Worm (Caenorhabditis elegans): ENCODE data around the gene ZK287.9.

Gene ZK287.9

ce11 chrV:9679166-9679565 lies at the start of gene ZK287.9:
Gene ZK287.9 (plus strand): TSS chrV:9679357.
- TF ChIP-seq ztf-29 (GFP tag; IDR thresholded peaks at IDR 0.05) (no peak), flt-1 (GFP tag; IDR thresholded peaks at IDR 0.05) (no peak), T22C8.4 (GFP tag; IDR thresholded peaks at IDR 0.05) (no peak), ref-1 (GFP tag; conservative IDR thresholded peaks at IDR 0.05) (no peak), tab-1 (GFP tag; IDR thresholded peaks at IDR 0.05) (no peak), med-1 (GFP tag; optimal IDR thresholded peaks at IDR 0.05; ENCODE audit: insufficient read depth) (no peak), klf-2 (GFP tag; conservative IDR thresholded peaks at IDR 0.05) (no peak), ztf-23 (GFP tag; IDR thresholded peaks at IDR 0.05) (no peak), cog-1 (tag; optimal IDR thresholded peaks at IDR 0.05) (no peak)

ce11 chrV:9629643-9630042 lies 49.5 kb upstream of the ZK287.9 start, which contains the start of gene col-146:
Gene col-146 (plus strand): TSS chrV:9629943.
- no peak for TF ChIP-seq ztf-29 (GFP tag; IDR thresholded peaks at IDR 0.05)
- TF ChIP-seq cog-1 (tag; optimal IDR thresholded peaks at IDR 0.05), result no peak
- TF ChIP-seq tab-1 (GFP tag; IDR thresholded peaks at IDR 0.05), result no peak
- no peak for TF ChIP-seq klf-2 (GFP tag; conservative IDR thresholded peaks at IDR 0.05)
- no peak for TF ChIP-seq T22C8.4 (GFP tag; IDR thresholded peaks at IDR 0.05)
- TF ChIP-seq med-1 (GFP tag; optimal IDR thresholded peaks at IDR 0.05; ENCODE audit: insufficient read depth), result no peak
- no peak for TF ChIP-seq flt-1 (GFP tag; IDR thresholded peaks at IDR 0.05)
- TF ChIP-seq ztf-23 (GFP tag; IDR thresholded peaks at IDR 0.05), result no peak
- no peak for TF ChIP-seq ref-1 (GFP tag; conservative IDR thresholded peaks at IDR 0.05)

DNA sequence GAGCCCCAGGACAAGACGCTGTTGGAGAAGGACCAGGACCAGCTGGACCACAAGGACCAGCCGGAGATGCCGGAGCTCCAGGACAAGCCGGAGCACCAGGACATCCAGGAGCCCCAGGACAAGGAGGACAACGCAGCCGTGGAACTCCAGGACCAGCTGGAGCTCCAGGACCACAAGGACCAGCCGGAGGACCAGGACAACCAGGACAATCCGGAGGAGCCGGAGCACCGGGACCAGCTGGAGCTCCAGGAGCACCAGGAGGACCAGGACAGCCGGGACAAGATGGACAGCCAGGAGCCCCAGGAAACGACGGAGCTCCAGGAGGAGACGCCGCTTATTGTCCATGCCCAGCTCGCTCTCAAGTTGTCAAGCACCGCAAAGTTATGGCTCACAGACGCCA lies 48.6 kb upstream of the ZK287.9 start:
- TF ChIP-seq ztf-23 (GFP tag; IDR thresholded peaks at IDR 0.05) (no peak), cog-1 (tag; optimal IDR thresholded peaks at IDR 0.05) (no peak), ztf-29 (GFP tag; IDR thresholded peaks at IDR 0.05) (no peak), ref-1 (GFP tag; conservative IDR thresholded peaks at IDR 0.05) (no peak), flt-1 (GFP tag; IDR thresholded peaks at IDR 0.05) (no peak), T22C8.4 (GFP tag; IDR thresholded peaks at IDR 0.05) (no peak), tab-1 (GFP tag; IDR thresholded peaks at IDR 0.05) (no peak), med-1 (GFP tag; optimal IDR thresholded peaks at IDR 0.05; ENCODE audit: insufficient read depth) (no peak)

ce11 chrV:9630944-9631343 lies 48.2 kb upstream of the ZK287.9 start, which contains the start of gene T06E4.5:
Gene T06E4.5 (plus strand): TSS chrV:9631244.
- TF ChIP-seq med-1 (GFP tag; optimal IDR thresholded peaks at IDR 0.05; ENCODE audit: insufficient read depth), result no peak
- TF ChIP-seq tab-1 (GFP tag; IDR thresholded peaks at IDR 0.05), result no peak
- TF ChIP-seq klf-2 (GFP tag; conservative IDR thresholded peaks at IDR 0.05), result no peak
- no peak for TF ChIP-seq flt-1 (GFP tag; IDR thresholded peaks at IDR 0.05)
- no peak for TF ChIP-seq ztf-23 (GFP tag; IDR thresholded peaks at IDR 0.05)
- no peak for TF ChIP-seq ztf-29 (GFP tag; IDR thresholded peaks at IDR 0.05)
- no peak for TF ChIP-seq T22C8.4 (GFP tag; IDR thresholded peaks at IDR 0.05)
- no peak for TF ChIP-seq cog-1 (tag; optimal IDR thresholded peaks at IDR 0.05)
- TF ChIP-seq ref-1 (GFP tag; conservative IDR thresholded peaks at IDR 0.05), result no peak

DNA sequence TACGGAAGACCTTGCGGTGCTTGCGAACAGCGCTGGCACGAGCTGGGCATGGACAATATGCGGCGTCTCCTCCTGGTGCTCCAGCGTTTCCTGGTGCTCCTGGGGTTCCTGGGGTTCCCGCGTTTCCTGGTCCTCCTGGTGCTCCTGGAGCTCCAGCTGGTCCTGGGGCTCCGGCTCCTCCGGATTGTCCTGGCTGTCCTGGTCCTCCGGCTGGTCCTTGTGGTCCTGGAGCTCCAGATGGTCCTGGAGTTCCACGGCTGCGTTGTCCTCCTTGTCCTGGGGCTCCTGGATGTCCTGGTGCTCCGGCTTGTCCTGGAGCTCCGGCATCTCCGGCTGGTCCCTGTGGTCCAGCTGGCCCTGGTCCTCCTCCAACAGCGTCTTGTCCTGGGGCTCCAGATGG lies 46.8 kb upstream of the ZK287.9 start:
- TF ChIP-seq ztf-29 (GFP tag; IDR thresholded peaks at IDR 0.05) (no peak), cog-1 (tag; optimal IDR thresholded peaks at IDR 0.05) (no peak), ztf-23 (GFP tag; IDR thresholded peaks at IDR 0.05) (no peak), med-1 (GFP tag; optimal IDR thresholded peaks at IDR 0.05; ENCODE audit: insufficient read depth) (no peak), tab-1 (GFP tag; IDR thresholded peaks at IDR 0.05) (no peak), T22C8.4 (GFP tag; IDR thresholded peaks at IDR 0.05) (no peak), ref-1 (GFP tag; conservative IDR thresholded peaks at IDR 0.05) (no peak), klf-2 (GFP tag; conservative IDR thresholded peaks at IDR 0.05) (no peak), flt-1 (GFP tag; IDR thresholded peaks at IDR 0.05) (no peak)

DNA sequence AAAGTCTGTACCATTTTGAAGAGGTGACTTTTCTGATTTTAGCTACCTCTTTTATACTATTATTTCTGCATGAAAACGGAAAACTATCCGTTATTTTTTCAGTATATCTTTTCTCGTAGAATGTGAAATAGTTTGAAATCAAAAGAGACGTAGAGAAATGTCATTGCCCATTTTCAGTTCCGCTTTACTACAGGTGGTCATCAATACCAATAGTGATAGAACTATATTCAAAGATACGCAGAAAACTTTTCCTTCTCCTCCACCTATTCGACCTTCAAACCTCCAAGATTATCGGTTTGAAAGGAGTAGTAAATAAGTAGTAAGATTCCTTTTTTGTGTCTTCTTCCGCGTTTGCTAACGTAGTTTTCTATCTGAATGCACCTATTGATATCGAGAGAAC lies 45.8 kb upstream of the ZK287.9 start, which contains the start of gene col-147:
Gene col-147, minus strand, starts transcription at position 26 of the 400 bp plus-strand sequence.
- TF ChIP-seq tab-1 (GFP tag; IDR thresholded peaks at IDR 0.05) (no peak), klf-2 (GFP tag; conservative IDR thresholded peaks at IDR 0.05) (no peak), T22C8.4 (GFP tag; IDR thresholded peaks at IDR 0.05) (no peak), med-1 (GFP tag; optimal IDR thresholded peaks at IDR 0.05; ENCODE audit: insufficient read depth) (no peak), ztf-23 (GFP tag; IDR thresholded peaks at IDR 0.05) (no peak), ref-1 (GFP tag; conservative IDR thresholded peaks at IDR 0.05) (no peak), ztf-29 (GFP tag; IDR thresholded peaks at IDR 0.05) (no peak), flt-1 (GFP tag; IDR thresholded peaks at IDR 0.05) (no peak), cog-1 (tag; optimal IDR thresholded peaks at IDR 0.05) (no peak)

- TF ChIP-seq tab-1 (GFP tag; IDR thresholded peaks at IDR 0.05) (no peak), ref-1 (GFP tag; conservative IDR thresholded peaks at IDR 0.05) (no peak), ztf-23 (GFP tag; IDR thresholded peaks at IDR 0.05) (no peak), ztf-29 (GFP tag; IDR thresholded peaks at IDR 0.05) (no peak), T22C8.4 (GFP tag; IDR thresholded peaks at IDR 0.05) (no peak)
These were observed 33.6 kb upstream of the ZK287.9 start, which contains the start of the genes atl-1 and hcp-2 for ce11 chrV:9645507-9645906. Gene atl-1 (minus strand): TSS chrV:9645595. Gene hcp-2 (plus strand): TSS chrV:9645859.

DNA sequence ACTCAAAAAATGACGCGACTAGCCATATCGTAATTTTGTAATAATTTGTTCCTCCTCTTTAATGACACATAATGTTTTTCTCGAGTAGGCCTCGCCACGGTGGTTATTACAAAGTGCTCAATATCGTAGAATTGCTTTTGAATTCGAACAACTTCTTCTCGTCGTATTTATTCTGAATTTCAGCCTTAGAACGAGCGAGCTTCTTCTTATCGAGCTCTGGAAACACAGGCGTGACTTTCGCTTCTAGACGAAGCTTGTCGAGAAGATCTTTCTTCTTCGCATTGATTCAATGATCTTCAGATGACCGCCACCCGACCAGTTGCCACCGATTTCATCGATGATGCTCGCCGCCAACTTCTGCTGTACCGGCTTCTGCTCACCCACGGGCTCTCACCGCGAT lies 27.9 kb upstream of the ZK287.9 start, which contains the start of gene T06E4.21:
Gene T06E4.21, plus strand, starts transcription at position 301 of the 400 bp plus-strand sequence.
- TF ChIP-seq tab-1 (GFP tag; IDR thresholded peaks at IDR 0.05) (no peak), ztf-23 (GFP tag; IDR thresholded peaks at IDR 0.05) (no peak), T22C8.4 (GFP tag; IDR thresholded peaks at IDR 0.05) (no peak), cog-1 (tag; optimal IDR thresholded peaks at IDR 0.05) (no peak), med-1 (GFP tag; optimal IDR thresholded peaks at IDR 0.05; ENCODE audit: insufficient read depth) (no peak), ref-1 (GFP tag; conservative IDR thresholded peaks at IDR 0.05) (no peak)

- no peak for TF ChIP-seq T22C8.4 (GFP tag; IDR thresholded peaks at IDR 0.05)
- no peak for TF ChIP-seq flt-1 (GFP tag; IDR thresholded peaks at IDR 0.05)
- no peak for TF ChIP-seq klf-2 (GFP tag; conservative IDR thresholded peaks at IDR 0.05)
- no peak for TF ChIP-seq ztf-23 (GFP tag; IDR thresholded peaks at IDR 0.05)
- no peak for TF ChIP-seq ref-1 (GFP tag; conservative IDR thresholded peaks at IDR 0.05)
- TF ChIP-seq ztf-29 (GFP tag; IDR thresholded peaks at IDR 0.05), result no peak
- no peak for TF ChIP-seq med-1 (GFP tag; optimal IDR thresholded peaks at IDR 0.05; ENCODE audit: insufficient read depth)
- TF ChIP-seq cog-1 (tag; optimal IDR thresholded peaks at IDR 0.05), result no peak
- TF ChIP-seq tab-1 (GFP tag; IDR thresholded peaks at IDR 0.05), result no peak
These were observed 24.9 kb upstream of the ZK287.9 start, which contains the start of gene cyp-29A4 for ce11 chrV:9654154-9654805. Gene cyp-29A4 (plus strand): TSS chrV:9654755.

Data from whole organism, midembryonic.